Worm (Caenorhabditis elegans): ENCODE measurements around the gene Y12A6A.1.

- TF ChIP-seq unc-62 (GFP tag; optimal IDR thresholded peaks at IDR 0.05) (no peak), jun-1 (tag; optimal IDR thresholded peaks at IDR 0.05) (no peak), elt-2 (tag; optimal IDR thresholded peaks at IDR 0.05) (no peak), skn-1 (tag; optimal IDR thresholded peaks at IDR 0.05) (no peak), nhr-76 (tag; optimal IDR thresholded peaks at IDR 0.05) (no peak), nhr-11 (tag; optimal IDR thresholded peaks at IDR 0.05) (no peak), zag-1 (tag; optimal IDR thresholded peaks at IDR 0.05) (no peak), nhr-237 (tag; optimal IDR thresholded peaks at IDR 0.05) (no peak), fkh-10 (GFP tag; optimal IDR thresholded peaks at IDR 0.05) (no peak), ceh-16 (tag; optimal IDR thresholded peaks at IDR 0.05) (no peak), nfya-1 (tag; optimal IDR thresholded peaks at IDR 0.05; ENCODE audit: insufficient read depth) (no peak), nhr-12 (tag; optimal IDR thresholded peaks at IDR 0.05) (no peak)
Measured at ce11 chrX:13670966-13671365, 49.4 kb upstream of the Y12A6A.1 start.
